Worm (Caenorhabditis elegans): Measurements from ENCODE around the gene dcaf-13.

dcaf-13 gene

ce11 chrII:4438601-4439000 is 13.9 kb upstream of the dcaf-13 start, which contains the start of gene nhr-16:
nhr-16 (plus strand) TSS chrII:4438805.
- no peak for TF ChIP-seq F10B5.3 (tag; optimal IDR thresholded peaks at IDR 0.05)
- peak; percentile 94 for TF ChIP-seq nhr-28 (tag; optimal IDR thresholded peaks at IDR 0.05)

- TF ChIP-seq dve-1 (tag; optimal IDR thresholded peaks at IDR 0.05; ENCODE audit: insufficient read depth) (peak; percentile 21), T26A8.4 (GFP tag; IDR thresholded peaks at IDR 0.05) (no peak), daf-16 (GFP tag; optimal IDR thresholded peaks at IDR 0.05) (no peak), daf-16 (tag; optimal IDR thresholded peaks at IDR 0.05) (peak; percentile 38), nhr-28 (tag; optimal IDR thresholded peaks at IDR 0.05) (peak; percentile 66), gei-8 (GFP tag; optimal IDR thresholded peaks at IDR 0.05) (no peak)
Observed at ce11 chrII:4435134-4435533, 10.4 kb upstream of the dcaf-13 start, which contains the start of gene nhr-273. nhr-273 (plus strand) TSS chrII:4435300.

- TF ChIP-seq zfp-3 (GFP tag; conservative IDR thresholded peaks at IDR 0.05) (no peak), aha-1 (tag) (peak; percentile 98), dmd-6 (GFP tag; IDR thresholded peaks at IDR 0.05) (no peak)
Observed at ce11 chrII:4434278-4434677, 9.6 kb upstream of the dcaf-13 start.

- TF ChIP-seq daf-16 (GFP tag; optimal IDR thresholded peaks at IDR 0.05) (no peak), daf-16 (tag; optimal IDR thresholded peaks at IDR 0.05) (peak; percentile 61), nhr-28 (tag; optimal IDR thresholded peaks at IDR 0.05) (peak; percentile 97), hlh-11 (tag; optimal IDR thresholded peaks at IDR 0.05) (peak; percentile 2), pqm-1 (tag; optimal IDR thresholded peaks at IDR 0.05) (peak; percentile 14), F37D6.2 (tag; optimal IDR thresholded peaks at IDR 0.05) (no peak), ceh-20 (GFP tag; IDR thresholded peaks at IDR 0.05) (no peak), nhr-77 (tag; optimal IDR thresholded peaks at IDR 0.05) (peak; percentile 2)
Observed at ce11 chrII:4433146-4433545, 8.4 kb upstream of the dcaf-13 start, which contains the start of gene nhr-109. nhr-109 (plus strand) TSS chrII:4433367.

ce11 chrII:4428121-4428520 is 3.4 kb upstream of the dcaf-13 start:
- no peak for TF ChIP-seq ZK546.5 (tag; optimal IDR thresholded peaks at IDR 0.05)
- TF ChIP-seq aha-1 (tag): peak; percentile 94
- 0 out of 2 replicates have a peak, but pooled peaks have one; percentile 14 for TF ChIP-seq set-16 (GFP tag; IDR thresholded peaks at IDR 0.05)

- TF ChIP-seq hlh-30 (tag; optimal IDR thresholded peaks at IDR 0.05; ENCODE audit: insufficient read depth) (peak; percentile 39), daf-12 (tag; optimal IDR thresholded peaks at IDR 0.05) (no peak), dve-1 (tag; optimal IDR thresholded peaks at IDR 0.05; ENCODE audit: insufficient read depth) (no peak), nhr-10 (tag; optimal IDR thresholded peaks at IDR 0.05) (no peak), D1046.2 (GFP tag; IDR thresholded peaks at IDR 0.05) (no peak), nhr-28 (tag; optimal IDR thresholded peaks at IDR 0.05) (peak; percentile 12), zip-11 (GFP tag; IDR thresholded peaks at IDR 0.05) (no peak), nhr-6 (tag; optimal IDR thresholded peaks at IDR 0.05) (no peak), mdl-1 (tag; optimal IDR thresholded peaks at IDR 0.05) (peak in 1 of 2 experiments; percentile 19), skn-1 (tag; optimal IDR thresholded peaks at IDR 0.05) (no peak), mxl-3 (GFP tag; optimal IDR thresholded peaks at IDR 0.05) (peak; percentile 13), F44E2.7 (GFP tag; IDR thresholded peaks at IDR 0.05) (no peak)
Observed at ce11 chrII:4419956-4420355, 4.7 kb downstream of the dcaf-13 start, which contains the start of gene bpnt-1. bpnt-1 (plus strand) TSS chrII:4420256.

ce11 chrII:4417333-4417732 is 7.4 kb downstream of the dcaf-13 start, which contains the start of gene sod-5:
sod-5 (plus strand) TSS chrII:4417633.
- TF ChIP-seq daf-16 (GFP tag; optimal IDR thresholded peaks at IDR 0.05) (no peak), daf-16 (tag; optimal IDR thresholded peaks at IDR 0.05) (no peak), T26A8.4 (GFP tag; IDR thresholded peaks at IDR 0.05) (no peak)

ce11 chrII:4409650-4410049 is 15.1 kb downstream of the dcaf-13 start:
- TF ChIP-seq fkh-10 (GFP tag; optimal IDR thresholded peaks at IDR 0.05) (no peak), zip-11 (GFP tag; IDR thresholded peaks at IDR 0.05) (no peak), arid-1 (GFP tag; conservative IDR thresholded peaks at IDR 0.05) (no peak), php-3 (GFP tag; IDR thresholded peaks at IDR 0.05) (no peak), dve-1 (tag; optimal IDR thresholded peaks at IDR 0.05; ENCODE audit: insufficient read depth) (no peak), egl-27 (tag; optimal IDR thresholded peaks at IDR 0.05) (no peak), lin-13 (GFP tag; optimal IDR thresholded peaks at IDR 0.05) (no peak), mdl-1 (tag; optimal IDR thresholded peaks at IDR 0.05) (no peak), rbr-2 (tag; optimal IDR thresholded peaks at IDR 0.05) (no peak), hlh-30 (tag; optimal IDR thresholded peaks at IDR 0.05; ENCODE audit: insufficient read depth) (no peak), ceh-44 (GFP tag; IDR thresholded peaks at IDR 0.05) (no peak), ztf-7 (tag; optimal IDR thresholded peaks at IDR 0.05) (no peak), tra-1 (GFP tag; IDR thresholded peaks at IDR 0.05) (no peak), attf-4 (tag; optimal IDR thresholded peaks at IDR 0.05) (no peak), mdt-29 (GFP tag; IDR thresholded peaks at IDR 0.05) (no peak)
